Worm (Caenorhabditis elegans) whole organism, L2 larva: ENCODE results near the gene tba-8.

ENCODE experiments used
- lin-13 ChIP-seq: fragments of 150-350 bp; optimal IDR thresholded peaks from 2 replicates; lab custom pipeline; 2014; ENCODE audit warnings: missing biosample characterization, missing genetic modification reagents, missing genetic modification characterization
- nhr-237 ChIP-seq: fragments of 150-350 bp; optimal IDR thresholded peaks from 2 replicates; lab custom pipeline; 2014; ENCODE audit warnings: missing biosample characterization, missing genetic modification characterization

DNA sequence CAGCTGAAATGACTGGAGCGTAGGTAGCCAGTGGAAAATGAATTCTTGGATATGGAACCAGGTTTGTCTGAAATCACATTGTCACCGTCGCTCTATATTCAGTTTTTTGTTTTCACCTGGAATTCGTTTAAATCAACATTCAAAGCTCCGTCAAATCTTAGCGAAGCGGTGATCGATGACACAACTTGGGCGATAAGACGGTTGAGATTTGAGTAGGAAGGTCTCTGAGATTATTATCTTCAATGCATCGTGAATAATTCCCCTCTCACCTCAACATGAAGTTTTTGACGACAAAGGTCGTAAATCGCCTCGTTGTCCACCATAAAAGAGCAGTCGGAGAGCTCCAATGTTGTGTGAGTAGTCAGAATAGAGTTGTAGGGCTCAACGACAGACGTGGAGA, 1.6 kb downstream of the tba-8 start:
- TF ChIP-seq nhr-237: no peak
- TF ChIP-seq lin-13: no peak
